Fruit fly (Drosophila melanogaster) ovary, adult (tissue): Measurements from ENCODE around the gene CG33080.
A peak's percentile ranks its signal among the peaks of the same experiment; 100 is the strongest.

ENCODE experiments used
- CG17801 ChIP-seq: fragments of 200-800 bp; optimal IDR thresholded peaks from 2 replicates; lab custom pipeline; 2019; ENCODE audit warnings: missing biosample characterization, mild to moderate bottlenecking, missing genetic modification characterization, moderate library complexity; ENCODE audit not compliant: partially characterized antibody

The CG33080 gene

dm6 chrX:5677400-5678177, 40.0 kb downstream of the CG33080 start:
- TF ChIP-seq CG17801 = no peak

- no peak for TF ChIP-seq CG17801
These were observed 40.7 kb downstream of the CG33080 start for dm6 chrX:5676855-5677254.

dm6 chrX:5672243-5673051, 45.1 kb downstream of the CG33080 start, which contains the start of gene RpL35:
Gene RpL35 (plus strand): TSS chrX:5672401.
- peak; percentile 86 for TF ChIP-seq CG17801

- no peak for TF ChIP-seq CG17801
These were observed 46.0 kb downstream of the CG33080 start, which contains the start of gene Rab18 for dm6 chrX:5671537-5672029. Gene Rab18 (minus strand): TSS chrX:5671812.

- peak; percentile 25 for TF ChIP-seq CG17801
These were observed 51.7 kb downstream of the CG33080 start, which contains the start of the genes Sirt4 and CG4119 for dm6 chrX:5665902-5666301. Gene Sirt4 (minus strand): TSS chrX:5665940. Gene CG4119 (plus strand): TSS chrX:5666052.

dm6 chrX:5664222-5664621, 53.4 kb downstream of the CG33080 start:
- TF ChIP-seq CG17801 = no peak

dm6 chrX:5662761-5663160, 54.8 kb downstream of the CG33080 start, which contains the start of gene OtopLc:
Gene OtopLc (minus strand): TSS chrX:5662861.
- TF ChIP-seq CG17801 = no peak

dm6 chrX:5661971-5662370, 55.6 kb downstream of the CG33080 start:
- no peak for TF ChIP-seq CG17801
